Worm (Caenorhabditis elegans): ENCODE results near the gene T23B7.2.

DNA sequence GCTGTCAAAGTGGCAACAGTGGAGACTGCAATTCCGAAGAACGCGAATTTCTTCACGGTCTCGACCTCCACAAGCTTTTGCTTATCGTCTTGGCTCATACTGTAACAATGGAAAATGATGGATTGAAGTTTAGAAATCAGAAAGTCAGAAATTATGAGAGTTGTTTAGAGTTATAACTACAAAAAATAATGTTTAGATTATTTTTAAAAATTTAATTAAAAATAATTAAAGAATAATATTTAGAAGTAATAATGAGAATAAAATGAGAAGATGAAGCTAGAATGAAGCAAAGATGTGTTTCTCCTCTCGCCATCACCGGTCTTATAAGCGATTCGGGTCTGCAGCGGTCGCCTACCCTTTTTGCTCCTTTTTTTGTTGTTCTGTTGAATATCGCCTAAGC lies 31.0 kb upstream of the T23B7.2 start, which contains the start of gene col-73:
- TF ChIP-seq M03D4.4 (tag; optimal IDR thresholded peaks at IDR 0.05) (no peak), tbx-8 (GFP tag; optimal IDR thresholded peaks at IDR 0.05) (no peak), snpc-4 (tag; optimal IDR thresholded peaks at IDR 0.05) (no peak), mep-1 (tag; optimal IDR thresholded peaks at IDR 0.05) (no peak), sptf-1 (tag; optimal IDR thresholded peaks at IDR 0.05) (no peak), unc-62 (GFP tag; optimal IDR thresholded peaks at IDR 0.05) (no peak), unc-39 (tag; optimal IDR thresholded peaks at IDR 0.05) (no peak)

Data from whole organism, mixed stage, embryonic.